Worm (Caenorhabditis elegans) whole organism, dauer: ENCODE results near the gene ubc-13.
"Not testable (repeated sequence)": the region's sequence is repeated elsewhere in the genome, so short reads cannot be mapped to it uniquely, and the experiment has no call there.

Source experiments
- unc-62 ChIP-seq: sonication (generic microtip); optimal IDR thresholded peaks from 2 replicates; lab custom pipeline; 2017; ENCODE audit warnings: missing biosample characterization, missing genetic modification reagents, missing genetic modification characterization

ubc-13 gene

DNA sequence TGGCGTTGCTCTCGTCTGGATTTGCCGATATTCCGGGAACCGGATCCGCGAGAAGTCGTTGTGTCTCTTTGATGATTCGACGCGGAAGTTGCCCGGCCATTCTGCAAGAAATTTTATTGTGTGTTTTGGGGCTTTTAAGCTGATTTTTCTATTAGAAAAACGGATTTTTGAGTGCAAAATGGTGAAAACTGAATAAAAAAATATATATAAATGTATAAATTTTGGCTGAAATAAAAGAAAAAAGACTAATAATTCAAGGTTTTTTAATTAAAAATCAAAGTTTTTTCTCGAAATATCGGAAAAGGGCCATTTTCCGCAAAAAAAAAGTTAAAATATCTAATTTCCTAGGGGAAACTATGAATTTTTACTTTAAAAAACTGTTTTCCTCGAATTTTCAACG, at the start of gene ubc-13:
Gene ubc-13 (minus strand): TSS at position 101 of the 400 bp plus-strand sequence.
- TF ChIP-seq unc-62 (GFP tag; lab: Kevin White, UChicago): no peak

DNA sequence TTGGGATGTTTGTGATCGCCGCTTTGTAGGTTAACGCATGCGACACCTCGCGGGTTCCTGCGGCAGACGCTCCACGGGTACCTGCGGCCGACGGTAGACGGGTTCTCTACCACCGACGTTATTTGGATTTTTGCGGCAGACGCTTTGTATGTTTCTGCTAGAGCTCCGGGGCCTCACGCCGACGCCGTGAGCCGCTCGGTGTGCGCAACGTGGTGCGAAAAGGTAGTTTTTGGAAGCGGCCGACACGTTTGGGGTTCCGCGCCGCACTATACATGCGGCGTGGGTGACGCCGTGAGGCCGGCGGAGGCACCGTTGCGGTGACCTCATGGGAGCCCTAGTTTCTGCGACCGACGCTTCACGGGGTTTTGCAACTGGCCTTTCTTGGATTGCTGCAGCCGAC, 45.6 kb upstream of the ubc-13 start:
- TF ChIP-seq unc-62 (GFP tag; lab: Kevin White, UChicago): no peak

DNA sequence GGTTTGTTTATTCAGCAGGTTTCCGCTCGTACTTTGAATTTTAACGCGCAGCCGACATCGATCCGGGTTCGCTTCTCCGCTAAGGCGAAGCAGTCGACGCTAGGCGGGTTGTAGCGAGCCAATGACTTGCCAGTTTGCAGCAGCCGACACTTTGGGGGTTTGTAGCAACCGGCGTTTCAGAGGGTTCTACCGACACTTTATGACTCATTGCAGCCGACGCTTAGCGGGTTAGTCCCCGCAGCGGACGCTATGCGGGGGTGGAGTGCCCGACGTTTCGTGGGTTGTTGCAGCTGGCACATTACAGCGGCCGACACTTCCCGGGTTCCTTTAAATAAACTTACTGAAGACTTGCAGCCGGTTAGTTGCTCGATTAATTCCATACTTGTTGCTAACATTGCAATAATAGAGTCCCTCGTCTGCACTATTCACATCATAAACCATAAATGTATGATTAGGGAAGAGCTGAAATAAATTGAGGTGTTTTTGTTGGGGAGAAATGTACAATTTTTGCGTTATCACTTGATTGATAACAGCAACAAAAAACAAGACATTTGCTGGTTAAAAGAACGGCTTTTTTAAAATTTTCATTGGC, 44.0 kb upstream of the ubc-13 start, which contains the start of gene Y54G2A.57:
Gene Y54G2A.57 (plus strand): TSS at position 542 of the 592 bp plus-strand sequence.
- no peak for TF ChIP-seq unc-62 (GFP tag; lab: Kevin White, UChicago)

DNA sequence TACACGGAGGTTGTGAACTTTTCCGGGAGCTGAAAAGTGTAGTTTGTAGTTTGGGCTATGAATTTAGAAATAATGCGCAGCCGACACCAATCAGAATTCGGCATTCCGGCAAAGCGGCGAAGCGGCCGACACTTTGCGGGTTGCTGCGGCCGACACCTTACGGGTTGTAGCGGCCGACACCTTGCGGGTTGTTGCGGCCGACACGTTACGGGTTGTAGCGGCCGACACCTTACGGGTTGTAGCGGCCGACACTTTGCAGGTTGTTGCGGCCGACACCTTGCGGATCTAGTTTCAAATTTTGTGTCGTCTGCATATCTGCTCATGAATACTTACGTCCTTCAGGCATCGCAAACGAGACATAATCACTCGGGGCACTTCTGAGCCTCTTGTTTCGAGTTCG, 41.4 kb upstream of the ubc-13 start:
- TF ChIP-seq unc-62 (GFP tag; lab: Kevin White, UChicago): no peak

DNA sequence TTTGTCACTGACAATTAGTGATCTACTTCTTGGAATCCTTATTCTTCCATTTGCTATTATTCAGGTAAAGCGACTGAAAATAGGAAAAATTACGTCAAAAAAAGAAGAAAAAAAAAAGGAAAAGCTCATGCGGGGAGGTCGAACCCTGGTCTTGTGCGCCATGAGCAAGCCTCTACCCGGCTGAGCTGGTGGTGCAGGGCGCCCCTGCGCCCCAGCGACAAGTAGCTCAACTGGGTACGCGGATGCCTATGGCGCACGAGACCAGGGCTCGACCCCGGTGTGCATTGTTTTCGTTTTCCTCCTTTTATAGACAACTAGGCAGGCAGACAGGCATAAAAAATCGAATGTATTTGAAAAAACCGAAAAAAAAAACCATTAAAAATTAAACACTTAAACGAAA, 34.8 kb upstream of the ubc-13 start:
- no peak for TF ChIP-seq unc-62 (GFP tag; lab: Kevin White, UChicago)

DNA sequence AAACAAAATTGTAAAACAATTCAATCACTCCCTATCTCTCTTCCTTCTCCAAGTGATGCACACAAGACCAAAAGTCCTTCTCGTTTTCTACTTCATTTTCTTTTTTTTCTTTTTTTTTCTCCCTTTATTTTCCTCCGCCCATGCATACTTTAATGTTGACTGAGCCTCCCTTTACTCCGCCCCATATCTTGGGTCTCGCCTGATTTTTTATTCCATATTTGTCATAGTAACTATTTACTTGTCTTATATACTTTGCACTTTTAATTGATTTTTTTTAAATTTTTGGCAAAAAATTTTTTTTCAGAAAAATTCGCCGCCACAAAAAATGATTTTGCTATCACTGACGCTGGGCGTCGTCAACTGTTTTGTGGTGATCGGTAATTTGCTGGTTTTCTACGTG, 34.3 kb upstream of the ubc-13 start, which contains the start of gene ser-6:
Gene ser-6 (plus strand): TSS at position 301 of the 400 bp plus-strand sequence.
- no peak for TF ChIP-seq unc-62 (GFP tag; lab: Kevin White, UChicago)

DNA sequence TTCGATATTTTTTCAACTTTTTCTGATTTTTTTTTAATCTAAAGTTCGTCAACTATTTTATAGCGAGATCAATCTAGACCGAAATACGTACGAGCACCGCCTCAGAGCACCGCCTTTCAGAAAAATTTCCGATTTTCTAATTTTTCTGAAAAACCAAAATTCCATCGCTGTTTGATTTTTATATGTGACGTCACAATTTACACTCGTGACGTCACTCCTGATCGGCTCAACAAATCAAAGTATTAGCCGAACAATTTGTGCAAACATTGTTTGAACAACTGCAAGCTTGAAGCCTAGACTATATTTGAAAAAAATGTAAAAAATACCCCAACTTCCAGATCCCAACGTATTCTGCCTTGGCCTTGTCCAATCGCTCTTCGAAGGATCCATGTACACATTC, 9.7 kb upstream of the ubc-13 start:
- no peak for TF ChIP-seq unc-62 (GFP tag; lab: Kevin White, UChicago)

DNA sequence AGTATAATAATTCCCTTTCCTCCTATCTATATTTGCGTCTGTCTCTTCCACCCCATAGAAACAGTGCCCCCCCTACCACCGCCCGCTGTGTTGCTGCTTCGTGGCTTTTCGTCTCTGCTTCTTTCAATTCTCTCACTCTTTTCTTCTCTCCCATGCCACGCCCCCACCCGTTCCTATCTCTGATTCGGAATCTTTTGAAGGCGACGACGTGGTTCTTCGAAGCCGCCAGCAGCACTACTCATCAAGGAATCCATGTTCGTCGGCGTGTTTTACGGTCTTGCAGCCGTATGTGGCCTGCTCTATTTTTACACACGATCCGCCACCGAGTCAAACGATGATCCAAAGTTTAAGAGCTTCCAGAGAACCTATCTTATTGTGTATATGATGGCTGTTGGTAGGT, 5.7 kb upstream of the ubc-13 start, which contains the start of gene samt-1:
Gene samt-1 (plus strand): TSS at position 176 of the 400 bp plus-strand sequence.
- TF ChIP-seq unc-62 (GFP tag; lab: Kevin White, UChicago): no peak

DNA sequence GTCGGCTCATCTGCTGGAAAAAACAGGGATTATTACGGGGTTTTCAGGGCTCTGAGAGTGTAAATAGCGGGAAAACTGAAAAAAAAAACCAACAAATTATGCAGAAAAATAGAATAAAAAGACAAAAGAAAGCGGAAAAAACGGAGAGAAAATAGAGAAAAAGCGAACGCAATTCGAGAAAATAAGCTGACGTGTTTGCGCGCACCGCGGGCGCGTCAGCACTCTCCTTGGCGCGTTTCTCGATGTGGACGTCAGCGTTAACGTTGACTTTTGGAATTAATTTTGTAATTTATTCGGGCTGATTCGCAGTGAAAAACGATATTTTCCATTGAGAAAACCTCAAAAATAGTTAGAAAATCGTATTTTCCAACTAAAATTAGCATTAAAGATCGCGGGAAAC, 2.9 kb upstream of the ubc-13 start, which contains the start of gene manf-1:
Gene manf-1 (minus strand): TSS at position 13 of the 400 bp plus-strand sequence.
- TF ChIP-seq unc-62 (GFP tag; lab: Kevin White, UChicago): no peak

DNA sequence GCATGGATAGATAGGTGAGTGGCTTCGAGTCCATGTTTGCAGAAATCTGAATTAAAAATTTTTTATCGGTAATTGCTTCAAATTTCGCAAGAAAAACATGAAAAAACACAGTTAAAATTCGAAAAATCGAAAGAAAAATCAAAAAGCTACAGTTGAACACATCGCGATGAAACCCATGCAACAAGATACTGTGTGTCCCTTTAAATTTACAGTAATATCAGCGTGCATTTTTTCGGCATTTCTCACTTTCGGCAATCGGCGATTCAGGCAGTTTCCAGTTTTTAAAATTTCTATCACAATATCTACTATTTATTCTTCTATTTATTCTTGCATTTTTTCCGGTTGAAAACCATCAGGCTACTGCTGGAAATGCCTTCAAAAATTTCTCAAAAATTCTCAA, 3.3 kb downstream of the ubc-13 start, which contains the start of gene fbxc-45:
Gene fbxc-45 (minus strand): TSS at position 48 of the 400 bp plus-strand sequence.
- no peak for TF ChIP-seq unc-62 (GFP tag; lab: Kevin White, UChicago)

DNA sequence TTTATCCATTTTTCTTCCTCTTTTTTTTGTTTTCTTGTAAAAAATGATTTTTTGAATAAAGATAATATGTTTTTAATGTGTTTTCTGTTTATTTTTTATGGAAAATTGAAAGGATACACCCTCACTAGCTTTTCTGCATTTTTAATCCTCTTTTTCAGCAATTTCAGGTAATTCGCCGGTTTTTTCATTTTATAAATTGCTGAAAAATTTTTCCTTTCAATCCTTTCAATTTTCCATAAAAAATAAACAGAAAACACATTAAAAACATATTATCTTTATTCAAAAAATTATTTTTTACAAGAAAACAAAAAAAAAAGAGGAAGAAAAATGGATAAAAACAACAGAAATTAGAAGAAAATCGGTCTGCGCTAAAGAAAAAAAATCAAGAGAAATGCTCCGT, 7.8 kb downstream of the ubc-13 start, which contains the start of gene Y54G2A.50:
Gene Y54G2A.50 (plus strand): TSS at position 301 of the 400 bp plus-strand sequence.
- TF ChIP-seq unc-62 (GFP tag; lab: Kevin White, UChicago): not testable (repeated sequence)

DNA sequence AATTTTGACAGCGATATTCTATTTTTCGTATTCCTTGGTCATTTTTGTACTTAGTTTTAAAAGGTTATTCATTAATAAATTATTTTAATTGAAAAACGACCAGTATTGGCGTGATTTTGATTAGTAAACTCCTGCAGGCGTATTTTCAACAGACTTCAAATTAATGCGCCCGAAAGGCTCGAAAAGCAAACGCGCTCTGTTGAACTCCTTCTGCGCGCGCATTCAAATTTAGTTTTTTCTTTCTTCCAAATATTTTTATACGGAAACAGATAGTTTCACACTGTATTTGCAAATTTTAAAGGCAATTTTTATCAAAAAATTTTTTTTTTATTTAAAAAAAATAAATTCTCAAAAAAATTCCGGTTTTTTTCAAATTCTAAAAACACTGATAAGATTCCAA, 9.4 kb downstream of the ubc-13 start:
- TF ChIP-seq unc-62 (GFP tag; lab: Kevin White, UChicago): no peak

DNA sequence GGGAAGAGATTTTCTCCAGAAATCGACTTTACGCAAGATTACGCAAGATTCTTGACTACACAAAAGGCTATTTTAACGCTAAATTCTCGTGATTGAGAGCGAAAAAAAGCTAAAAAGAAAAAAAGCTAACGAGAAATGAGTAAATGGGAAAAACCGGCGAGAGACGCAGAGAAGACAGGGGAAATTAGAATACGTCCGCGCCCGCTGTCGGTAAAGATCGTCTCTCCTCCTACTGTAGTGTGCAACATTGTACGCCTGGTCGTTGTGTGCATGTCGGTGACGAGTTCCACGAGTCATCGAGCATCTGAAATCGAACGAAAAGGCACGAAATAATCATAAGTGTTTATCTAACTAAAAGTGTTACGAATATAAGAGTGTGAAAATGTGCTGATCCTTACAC, 10.9 kb downstream of the ubc-13 start:
- no peak for TF ChIP-seq unc-62 (GFP tag; lab: Kevin White, UChicago)

DNA sequence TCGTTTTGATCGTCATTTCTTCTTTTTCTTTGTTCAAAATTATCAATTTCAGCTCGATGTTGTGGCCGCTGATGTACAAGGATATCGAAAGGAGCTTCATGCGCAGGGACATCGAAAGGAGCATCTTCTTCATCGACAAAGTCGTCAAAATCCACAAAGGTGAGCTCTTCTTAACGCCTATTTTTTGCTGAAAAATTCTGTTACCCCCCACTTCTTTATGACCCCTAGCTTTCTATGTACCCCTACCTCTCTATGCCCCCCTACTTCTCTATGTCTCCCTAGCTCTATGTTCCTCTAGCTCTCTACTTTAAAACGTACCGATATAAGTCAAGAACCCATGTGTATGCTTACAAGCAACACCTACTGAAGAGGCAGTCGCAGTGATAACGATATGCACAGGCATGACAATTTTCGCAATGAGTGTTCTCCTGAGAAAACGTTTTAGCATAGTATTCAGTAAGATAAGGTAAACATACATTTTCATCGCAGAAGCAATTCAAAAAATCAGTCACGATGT, 27.8 kb downstream of the ubc-13 start, which contains the start of gene Y54G2A.36:
Gene Y54G2A.36 (plus strand): TSS at position 51 of the 517 bp plus-strand sequence.
- no peak for TF ChIP-seq unc-62 (GFP tag; lab: Kevin White, UChicago)

DNA sequence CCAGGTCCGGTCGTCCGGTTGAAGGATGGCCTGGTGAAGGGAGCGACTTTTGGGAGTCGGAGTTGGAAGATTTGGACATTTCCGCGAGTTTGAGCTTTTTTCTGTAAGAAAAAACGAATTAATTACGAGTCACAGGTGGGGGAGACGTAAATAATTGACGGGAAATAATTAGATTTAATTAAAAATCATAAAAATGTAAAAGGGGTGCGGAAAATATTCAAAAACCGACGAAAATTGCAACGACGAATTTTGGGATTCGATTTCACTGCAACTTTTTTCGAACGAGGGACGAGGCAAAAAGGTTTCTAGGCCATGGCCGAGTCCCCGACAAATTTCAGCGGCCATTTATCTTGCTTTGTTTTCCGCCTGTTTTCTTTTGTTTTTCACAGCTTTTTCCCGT, 30.9 kb downstream of the ubc-13 start, which contains the start of gene Y54G2A.19:
Gene Y54G2A.19 (minus strand): TSS at position 101 of the 400 bp plus-strand sequence.
- TF ChIP-seq unc-62 (GFP tag; lab: Kevin White, UChicago): not testable (repeated sequence)

DNA sequence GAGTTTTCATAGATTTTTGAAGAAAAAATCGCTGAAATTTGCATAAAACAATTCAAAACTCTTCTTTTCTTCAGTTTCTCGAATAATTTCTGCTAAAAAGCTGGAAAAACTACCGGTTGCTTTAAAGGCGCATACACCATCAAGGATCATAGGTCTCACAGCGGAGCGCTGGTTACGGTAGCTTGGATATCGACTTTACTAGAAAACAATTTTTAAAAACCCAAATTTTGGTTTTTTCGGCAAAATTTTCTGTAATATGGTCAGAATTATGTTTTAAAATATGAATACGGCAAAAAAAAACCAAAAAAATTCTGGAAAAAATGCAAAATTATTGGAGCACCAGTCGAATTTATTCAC, 32.0 kb downstream of the ubc-13 start:
- no peak for TF ChIP-seq unc-62 (GFP tag; lab: Kevin White, UChicago)
